Worm (Caenorhabditis elegans) whole organism, late embryonic: ENCODE measurements around the gene F33G12.3.

Source experiments
- C08G9.2 ChIP-seq: sonication (generic microtip); optimal IDR thresholded peaks from 2 replicates; lab custom pipeline; 2016; ENCODE audit warnings: mild to moderate bottlenecking, missing genetic modification characterization, moderate library complexity, missing compliant biosample characterization
- K02D7.2 ChIP-seq: sonication (generic microtip); optimal IDR thresholded peaks from 2 replicates; lab custom pipeline; 2017; ENCODE audit warnings: mild to moderate bottlenecking, missing genetic modification characterization, missing compliant biosample characterization
- ahr-1 ChIP-seq: sonication (generic microtip); optimal IDR thresholded peaks from 2 replicates; lab custom pipeline; 2016; ENCODE audit warnings: missing genetic modification characterization, missing compliant biosample characterization
- ama-1 ChIP-seq: fragments of 150-350 bp; optimal IDR thresholded peaks from 2 replicates; lab custom pipeline; 2014
- ceh-14 ChIP-seq: sonication (generic microtip); optimal IDR thresholded peaks from 2 replicates; lab custom pipeline; 2016; ENCODE audit warnings: missing genotype, missing genetic modification characterization, missing compliant biosample characterization
- ceh-19 ChIP-seq: fragments of 200-800 bp; sonication (Bioruptor generic); optimal IDR thresholded peaks from 2 replicates; lab custom pipeline; 2018; ENCODE audit warnings: mild to moderate bottlenecking, missing genetic modification characterization, missing compliant biosample characterization
- ceh-2 ChIP-seq: sonication (generic microtip); optimal IDR thresholded peaks from 2 replicates; lab custom pipeline; 2016; ENCODE audit warnings: missing genotype, missing genetic modification characterization, missing compliant biosample characterization
- ceh-22 ChIP-seq: sonication (generic microtip); optimal IDR thresholded peaks from 2 replicates; lab custom pipeline; 2017; ENCODE audit warnings: missing biosample characterization, missing genetic modification characterization
- ceh-24 ChIP-seq: sonication (generic microtip); optimal IDR thresholded peaks from 2 replicates; lab custom pipeline; 2016; ENCODE audit warnings: mild to moderate bottlenecking, missing genetic modification characterization, missing compliant biosample characterization
- ceh-30 ChIP-seq: fragments of 150-350 bp; optimal IDR thresholded peaks from 2 replicates; lab custom pipeline; 2014; ENCODE audit warnings: missing biosample characterization, missing genetic modification characterization
- ceh-31 ChIP-seq: sonication (generic microtip); optimal IDR thresholded peaks from 2 replicates; lab custom pipeline; 2016; ENCODE audit warnings: missing genetic modification characterization, missing compliant biosample characterization
- ceh-34 ChIP-seq: sonication (generic microtip); optimal IDR thresholded peaks from 2 replicates; lab custom pipeline; 2016; ENCODE audit warnings: mild to moderate bottlenecking, missing genetic modification characterization, missing compliant biosample characterization
- ceh-45 ChIP-seq: fragments of 200-800 bp; sonication (Bioruptor generic); IDR thresholded peaks from 2 replicates; pipeline ENCODE4 v1.3.6; 2022; ENCODE audit warnings: missing genetic modification reagents, missing genetic modification characterization, missing compliant biosample characterization
- ceh-48 ChIP-seq: sonication (generic microtip); optimal IDR thresholded peaks from 2 replicates; lab custom pipeline; 2016; ENCODE audit warnings: missing genetic modification characterization, inconsistent platforms, missing compliant biosample characterization
- ceh-9 ChIP-seq: sonication (generic microtip); optimal IDR thresholded peaks from 2 replicates; lab custom pipeline; 2016; ENCODE audit warnings: mild to moderate bottlenecking, missing genetic modification characterization, inconsistent platforms, missing compliant biosample characterization
- che-1 ChIP-seq: sonication (generic microtip); optimal IDR thresholded peaks from 2 replicates; lab custom pipeline; 2016; ENCODE audit warnings: mild to moderate bottlenecking, missing genetic modification characterization, missing compliant biosample characterization
- dve-1 ChIP-seq: sonication (generic microtip); optimal IDR thresholded peaks from 2 replicates; lab custom pipeline; 2017; ENCODE audit warnings: antibody characterized with exemption, mild to moderate bottlenecking, missing genetic modification characterization, missing compliant biosample characterization
- elt-2 ChIP-seq: sonication (generic microtip); optimal IDR thresholded peaks from 2 replicates; lab custom pipeline; 2016; ENCODE audit warnings: missing genetic modification reagents, missing genetic modification characterization, missing compliant biosample characterization
- eyg-1 ChIP-seq: sonication (generic microtip); optimal IDR thresholded peaks from 2 replicates; lab custom pipeline; 2016; ENCODE audit warnings: missing genotype, missing genetic modification characterization, missing compliant biosample characterization
- fax-1 ChIP-seq: sonication (generic microtip); optimal IDR thresholded peaks from 2 replicates; lab custom pipeline; 2016; ENCODE audit warnings: missing genotype, missing genetic modification characterization, missing compliant biosample characterization
- fkh-10 ChIP-seq: fragments of 150-350 bp; optimal IDR thresholded peaks from 2 replicates; lab custom pipeline; 2014; ENCODE audit warnings: missing biosample characterization, missing genetic modification reagents, missing genetic modification characterization
- fkh-6 ChIP-seq: sonication (generic microtip); optimal IDR thresholded peaks from 2 replicates; lab custom pipeline; 2016; ENCODE audit warnings: missing genetic modification characterization, missing compliant biosample characterization
- gmeb-2 ChIP-seq: sonication (generic microtip); optimal IDR thresholded peaks from 2 replicates; lab custom pipeline; 2016; ENCODE audit warnings: missing genetic modification characterization, inconsistent platforms, missing compliant biosample characterization
- hlh-13 ChIP-seq: fragments of 200-800 bp; sonication (Bioruptor generic); optimal IDR thresholded peaks from 2 replicates; lab custom pipeline; 2018; ENCODE audit warnings: mild to moderate bottlenecking, missing genetic modification characterization, missing compliant biosample characterization
- hlh-15 ChIP-seq: sonication (generic microtip); optimal IDR thresholded peaks from 2 replicates; lab custom pipeline; 2016; ENCODE audit warnings: missing genetic modification characterization, missing compliant biosample characterization
- hlh-6 ChIP-seq: sonication (generic microtip); optimal IDR thresholded peaks from 2 replicates; lab custom pipeline; 2016; ENCODE audit warnings: missing genotype, missing genetic modification characterization, missing compliant biosample characterization
- hlh-8 ChIP-seq: sonication (generic microtip); optimal IDR thresholded peaks from 2 replicates; lab custom pipeline; 2016; ENCODE audit warnings: missing genotype, missing genetic modification characterization, missing compliant biosample characterization
- madf-2 ChIP-seq: sonication (generic microtip); optimal IDR thresholded peaks from 2 replicates; lab custom pipeline; 2017; ENCODE audit warnings: missing genetic modification characterization, missing compliant biosample characterization
- mec-3 ChIP-seq: sonication (generic microtip); optimal IDR thresholded peaks from 2 replicates; lab custom pipeline; 2016; ENCODE audit warnings: borderline replicate concordance, missing genetic modification characterization, missing compliant biosample characterization
- nhr-11 ChIP-seq: fragments of 150-350 bp; optimal IDR thresholded peaks from 2 replicates; lab custom pipeline; 2014; ENCODE audit warnings: missing biosample characterization, missing genetic modification characterization
- pag-3 ChIP-seq: sonication (generic microtip); optimal IDR thresholded peaks from 2 replicates; lab custom pipeline; 2016; ENCODE audit warnings: missing compliant biosample characterization, missing genetic modification characterization, borderline replicate concordance
- pat-9 ChIP-seq: fragments of 200-800 bp; sonication (Bioruptor generic); optimal IDR thresholded peaks from 2 replicates; lab custom pipeline; 2018; ENCODE audit warnings: mild to moderate bottlenecking, missing genetic modification characterization, moderate library complexity, missing compliant biosample characterization
- pax-1 ChIP-seq: fragments of 150-350 bp; optimal IDR thresholded peaks from 2 replicates; lab custom pipeline; 2014; ENCODE audit warnings: missing biosample characterization, missing genetic modification characterization
- pha-4 ChIP-seq: fragments of 150-350 bp; optimal IDR thresholded peaks from 2 replicates; lab custom pipeline; 2018; ENCODE audit warnings: missing biosample characterization, missing genetic modification reagents, missing genetic modification characterization
- pqm-1 ChIP-seq: sonication (generic microtip); optimal IDR thresholded peaks from 2 replicates; lab custom pipeline; 2016; ENCODE audit warnings: missing genetic modification characterization, missing compliant biosample characterization
- pros-1 ChIP-seq: fragments of 150-350 bp; optimal IDR thresholded peaks from 2 replicates; lab custom pipeline; 2014; ENCODE audit warnings: missing biosample characterization, missing genetic modification reagents, missing genetic modification characterization
- rnt-1 ChIP-seq: sonication (generic microtip); optimal IDR thresholded peaks from 2 replicates; lab custom pipeline; 2016; ENCODE audit warnings: missing genetic modification characterization, missing compliant biosample characterization
- sdc-2 ChIP-seq: sonication (generic microtip); optimal IDR thresholded peaks from 2 replicates; lab custom pipeline; 2016; ENCODE audit warnings: missing genotype, missing genetic modification characterization, missing compliant biosample characterization
- sox-4 ChIP-seq: sonication (generic microtip); optimal IDR thresholded peaks from 2 replicates; lab custom pipeline; 2017; ENCODE audit warnings: mild to moderate bottlenecking, missing genetic modification characterization, inconsistent platforms, missing compliant biosample characterization
- syd-9 ChIP-seq: sonication (generic microtip); optimal IDR thresholded peaks from 2 replicates; lab custom pipeline; 2016; ENCODE audit warnings: mild to moderate bottlenecking, missing genetic modification characterization, moderate library complexity, missing compliant biosample characterization
- tbx-2 ChIP-seq: sonication (generic microtip); optimal IDR thresholded peaks from 2 replicates; lab custom pipeline; 2016; ENCODE audit warnings: missing genetic modification characterization, missing compliant biosample characterization
- tbx-7 ChIP-seq: sonication (generic microtip); optimal IDR thresholded peaks from 2 replicates; lab custom pipeline; 2016; ENCODE audit warnings: missing genotype, missing genetic modification characterization, missing compliant biosample characterization
- ttx-3 ChIP-seq: sonication (generic microtip); optimal IDR thresholded peaks from 2 replicates; lab custom pipeline; 2016; ENCODE audit warnings: missing genetic modification reagents, missing genetic modification characterization, missing compliant biosample characterization
- unc-3 ChIP-seq, 2 experiments: fragments of 200-800 bp in 1 of 2; sonication (Bioruptor generic) in 1 of 2; sonication (generic microtip) in 1 of 2; conservative IDR thresholded peaks in 1 of 2; optimal IDR thresholded peaks in 1 of 2; 2 replicates each; pipeline versions ENCODE4 v1.3.6 to Lab custom; 2016 to 2022; ENCODE audit warnings: missing compliant biosample characterization in 2 of 2, missing genetic modification characterization in 2 of 2, missing genetic modification reagents in 1 of 2
- unc-42 ChIP-seq: sonication (generic microtip); optimal IDR thresholded peaks from 2 replicates; lab custom pipeline; 2016; ENCODE audit warnings: missing genotype, missing genetic modification characterization, missing compliant biosample characterization
- unc-86 ChIP-seq: sonication (generic microtip); optimal IDR thresholded peaks from 2 replicates; lab custom pipeline; 2016; ENCODE audit warnings: missing genetic modification characterization, missing compliant biosample characterization
- zip-5 ChIP-seq: sonication (generic microtip); optimal IDR thresholded peaks from 2 replicates; lab custom pipeline; 2016; ENCODE audit warnings: missing genetic modification characterization, missing compliant biosample characterization

The F33G12.3 gene

DNA sequence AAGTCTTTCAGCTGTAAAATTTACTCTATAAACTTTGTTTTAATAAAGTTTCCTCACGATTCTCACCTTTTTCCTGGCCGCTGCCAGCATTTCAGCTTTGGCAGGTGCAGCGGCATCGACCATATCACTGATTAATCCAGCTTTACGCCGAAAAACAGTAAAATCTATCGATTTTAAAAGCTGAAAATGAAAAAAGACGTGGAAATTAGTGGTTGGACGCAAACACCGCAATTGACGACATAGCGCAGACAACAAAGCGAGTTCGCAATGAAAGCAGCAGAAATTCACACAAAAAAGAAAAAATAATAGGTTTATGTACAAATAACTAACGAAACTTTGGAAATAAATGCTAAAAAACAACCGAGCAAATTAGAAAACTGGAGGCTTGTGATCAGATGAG is 6.1 kb upstream of the F33G12.3 start, which contains the start of gene golg-2:
TSS of gene golg-2 (minus strand) at position 180 of the 400 bp plus-strand sequence.
- no peak for TF ChIP-seq ceh-2 (tag; lab: Kevin White, UChicago)
- TF ChIP-seq ceh-14 (tag; lab: Kevin White, UChicago): no peak
- no peak for TF ChIP-seq K02D7.2 (tag; lab: Kevin White, UChicago)
- no peak for TF ChIP-seq pax-1 (tag; lab: Kevin White, UChicago)
- no peak for TF ChIP-seq pqm-1 (tag; lab: Kevin White, UChicago)
- no peak for TF ChIP-seq pag-3 (tag; lab: Kevin White, UChicago)
- TF ChIP-seq elt-2: peak; percentile 45
- TF ChIP-seq unc-42: no peak
- TF ChIP-seq unc-86 (tag; lab: Kevin White, UChicago): no peak

DNA sequence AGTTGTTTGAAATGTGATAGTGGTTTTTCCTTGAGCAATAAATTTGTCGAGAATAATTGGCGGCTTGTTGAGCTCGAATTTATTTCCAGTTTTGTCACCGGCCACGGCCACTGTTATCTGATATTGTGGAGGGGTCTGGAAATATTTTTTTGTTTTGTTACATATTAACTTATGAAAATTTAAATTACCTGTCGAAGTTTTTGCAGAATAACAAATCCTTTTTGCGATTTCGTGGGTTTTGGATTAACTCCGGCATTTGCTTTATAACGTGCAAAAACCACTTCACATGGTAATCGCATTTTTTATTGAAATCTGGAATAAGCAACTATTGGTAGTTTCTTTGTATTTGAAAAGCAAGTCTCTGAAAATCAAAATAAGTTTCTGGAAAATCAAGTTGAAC is 2.3 kb upstream of the F33G12.3 start, which contains the start of gene lrr-1:
TSS of gene lrr-1 (minus strand) at position 312 of the 400 bp plus-strand sequence.
- TF ChIP-seq unc-3 (GFP tag; conservative IDR thresholded peaks at IDR 0.05; lab: Robert Waterston, UW): no peak
- TF ChIP-seq unc-3 (tag; optimal IDR thresholded peaks at IDR 0.05; lab: Kevin White, UChicago): no peak
- no peak for TF ChIP-seq tbx-7 (tag; lab: Kevin White, UChicago)
- no peak for TF ChIP-seq hlh-15 (tag; lab: Kevin White, UChicago)
- no peak for TF ChIP-seq C08G9.2 (tag; lab: Kevin White, UChicago)
- TF ChIP-seq ceh-22 (tag; lab: Kevin White, UChicago): no peak
- TF ChIP-seq zip-5 (tag; lab: Kevin White, UChicago): no peak
- no peak for TF ChIP-seq madf-2
- TF ChIP-seq pros-1 (tag; lab: Kevin White, UChicago): no peak
- no peak for TF ChIP-seq sdc-2
- no peak for TF ChIP-seq hlh-8 (tag; lab: Kevin White, UChicago)
- TF ChIP-seq ceh-24: no peak
- no peak for TF ChIP-seq ceh-30 (tag; lab: Kevin White, UChicago)

DNA sequence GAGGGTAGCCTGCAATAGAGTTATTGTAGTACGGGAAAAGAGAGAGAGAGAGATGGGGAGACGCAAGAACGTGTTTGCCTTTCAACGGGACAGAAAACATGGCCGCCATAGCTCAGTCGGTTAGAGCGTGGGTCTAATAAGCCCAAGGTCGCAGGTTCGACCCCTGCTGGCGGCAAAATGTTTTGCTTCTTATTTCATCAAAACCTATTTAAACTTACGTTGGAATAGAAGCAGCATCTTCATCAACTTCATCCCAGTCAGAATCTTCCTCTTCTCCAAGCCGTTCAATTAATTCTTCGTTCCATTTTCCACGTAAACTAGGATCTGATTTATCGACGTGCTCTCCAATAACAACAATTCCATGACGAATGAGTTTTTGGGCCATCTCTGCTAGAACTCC is 1.2 kb downstream of the F33G12.3 start:
- TF ChIP-seq rnt-1 (peak; percentile 58), gmeb-2 (tag; lab: Kevin White, UChicago) (peak; percentile 87), sdc-2 (peak; percentile 90), ceh-48 (tag; lab: Kevin White, UChicago) (peak; percentile 77), tbx-7 (tag; lab: Kevin White, UChicago) (peak; percentile 7), unc-3 (GFP tag; conservative IDR thresholded peaks at IDR 0.05; lab: Robert Waterston, UW) (peak; percentile 86), unc-3 (tag; optimal IDR thresholded peaks at IDR 0.05; lab: Kevin White, UChicago) (peak; percentile 81), hlh-6 (tag; lab: Kevin White, UChicago) (peak; percentile 97), tbx-2 (peak; percentile 85), sox-4 (tag; lab: Kevin White, UChicago) (peak; percentile 88), hlh-8 (tag; lab: Kevin White, UChicago) (peak; percentile 79), hlh-13 (GFP tag; lab: Kevin White, UChicago) (peak; percentile 79), C08G9.2 (tag; lab: Kevin White, UChicago) (peak; percentile 86), mec-3 (tag; lab: Kevin White, UChicago) (peak; percentile 58), pros-1 (tag; lab: Kevin White, UChicago) (peak; percentile 34), fkh-10 (GFP tag; lab: Kevin White, UChicago) (no peak), dve-1 (tag; lab: Kevin White, UChicago) (peak; percentile 83), pha-4 (tag; lab: Kevin White, UChicago) (no peak), pqm-1 (tag; lab: Kevin White, UChicago) (peak; percentile 73), zip-5 (tag; lab: Kevin White, UChicago) (peak; percentile 73), ama-1 (lab: Kevin White, UChicago) (no peak), fkh-6 (tag; lab: Kevin White, UChicago) (peak; percentile 84), pat-9 (tag; lab: Kevin White, UChicago) (peak; percentile 88), ceh-24 (peak; percentile 72), syd-9 (peak; percentile 84), ceh-19 (GFP tag; lab: Kevin White, UChicago) (peak; percentile 83), ahr-1 (tag; lab: Kevin White, UChicago) (peak; percentile 76), ceh-31 (peak; percentile 75), ceh-45 (GFP tag; lab: Robert Waterston, UW) (peak; percentile 77; the same call in 1 of the 2 replicates), ceh-9 (tag; lab: Kevin White, UChicago) (peak; percentile 49), nhr-11 (tag; lab: Kevin White, UChicago) (no peak), ceh-22 (tag; lab: Kevin White, UChicago) (peak; percentile 22), eyg-1 (tag; lab: Kevin White, UChicago) (peak; percentile 88), ttx-3 (tag; lab: Kevin White, UChicago) (peak; percentile 81), ceh-34 (tag; lab: Kevin White, UChicago) (peak; percentile 91), fax-1 (tag; lab: Kevin White, UChicago) (peak; percentile 82), che-1 (tag; lab: Kevin White, UChicago) (peak; percentile 90), K02D7.2 (tag; lab: Kevin White, UChicago) (peak; percentile 86)
